Worm (Caenorhabditis elegans) whole organism, L4 larva: ENCODE measurements around the gene F11A10.5.
"Not testable (repeated sequence)": the region's sequence is repeated elsewhere in the genome, so short reads cannot be mapped to it uniquely, and the experiment has no call there.

ENCODE experiments used
- F49E8.2 ChIP-seq: sonication (generic microtip); optimal IDR thresholded peaks from 2 replicates; lab custom pipeline; 2016; ENCODE audit warnings: missing compliant biosample characterization, mild to moderate bottlenecking, missing genetic modification characterization, borderline replicate concordance
- R02D3.7 ChIP-seq: fragments of 150-350 bp; sonication (generic microtip); optimal IDR thresholded peaks from 3 replicates; lab custom pipeline; 2014; ENCODE audit warnings: missing biosample characterization, missing genetic modification characterization
- attf-4 ChIP-seq: sonication (generic microtip); optimal IDR thresholded peaks from 3 replicates; lab custom pipeline; 2017; ENCODE audit warnings: missing biosample characterization, missing genetic modification characterization
- ceh-62 ChIP-seq: sonication (generic microtip); optimal IDR thresholded peaks from 2 replicates; lab custom pipeline; 2017; ENCODE audit warnings: missing biosample characterization, missing genetic modification characterization
- ces-1 ChIP-seq: fragments of 150-350 bp; sonication (generic microtip); optimal IDR thresholded peaks from 4 replicates; lab custom pipeline; 2014; ENCODE audit warnings: missing biosample characterization, missing genetic modification reagents, missing genetic modification characterization
- daf-19 ChIP-seq: fragments of 200-800 bp; sonication (Bioruptor generic); conservative IDR thresholded peaks from 2 replicates; pipeline ENCODE4 v1.3.6; 2022; ENCODE audit warnings: missing genetic modification characterization, missing compliant biosample characterization
- duxl-1 ChIP-seq: sonication (generic microtip); optimal IDR thresholded peaks from 2 replicates; lab custom pipeline; 2016; ENCODE audit warnings: mild to moderate bottlenecking, missing genetic modification characterization, moderate library complexity, missing compliant biosample characterization; ENCODE audit not compliant: poor library complexity
- dve-1 ChIP-seq: sonication (generic microtip); optimal IDR thresholded peaks from 2 replicates; lab custom pipeline; 2017; ENCODE audit warnings: antibody characterized with exemption, mild to moderate bottlenecking, missing genetic modification characterization, missing compliant biosample characterization; ENCODE audit not compliant: insufficient read depth
- egl-43 ChIP-seq: fragments of 200-800 bp; sonication (Bioruptor generic); IDR thresholded peaks from 2 replicates; pipeline ENCODE4 v1.3.6; 2022; ENCODE audit warnings: missing genetic modification reagents, missing genetic modification characterization, missing compliant biosample characterization
- hlh-30 ChIP-seq: sonication (generic microtip); optimal IDR thresholded peaks from 2 replicates; lab custom pipeline; 2017; ENCODE audit warnings: antibody characterized with exemption, mild to moderate bottlenecking, missing genetic modification characterization, missing compliant biosample characterization; ENCODE audit not compliant: insufficient read depth
- lin-1 ChIP-seq: fragments of 200-800 bp; sonication (Bioruptor generic); IDR thresholded peaks from 2 replicates; pipeline ENCODE4 v1.3.6; 2022; ENCODE audit warnings: missing genetic modification reagents, missing genetic modification characterization, missing compliant biosample characterization
- lin-13 ChIP-seq: fragments of 150-350 bp; optimal IDR thresholded peaks from 2 replicates; lab custom pipeline; 2014; ENCODE audit warnings: missing biosample characterization, missing genetic modification reagents, missing genetic modification characterization
- lin-38 ChIP-seq: fragments of 200-800 bp; sonication (Bioruptor generic); IDR thresholded peaks from 2 replicates; pipeline ENCODE4 v1.3.6; 2022; ENCODE audit warnings: missing genetic modification reagents, missing genetic modification characterization, missing compliant biosample characterization
- lsy-2 ChIP-seq, 2 experiments: fragments of 150-350 bp in 1 of 2; sonication (generic microtip) in 1 of 2; optimal IDR thresholded peaks; 2 replicates each; lab custom pipeline; 2014 to 2017; ENCODE audit warnings: missing biosample characterization in 2 of 2, missing genetic modification characterization in 2 of 2
- mes-2 ChIP-seq: sonication (generic microtip); optimal IDR thresholded peaks from 2 replicates; lab custom pipeline; 2016; ENCODE audit warnings: missing genotype, mild to moderate bottlenecking, missing genetic modification characterization, missing compliant biosample characterization; ENCODE audit not compliant: poor library complexity, severe bottlenecking
- mxl-3 ChIP-seq: fragments of 200-800 bp; sonication (Bioruptor generic); optimal IDR thresholded peaks from 2 replicates; lab custom pipeline; 2018; ENCODE audit warnings: mild to moderate bottlenecking, missing genetic modification characterization, missing compliant biosample characterization
- nhr-237 ChIP-seq: sonication (generic microtip); optimal IDR thresholded peaks from 2 replicates; lab custom pipeline; 2017; ENCODE audit warnings: missing biosample characterization, missing genetic modification characterization
- nhr-28 ChIP-seq: fragments of 150-350 bp; optimal IDR thresholded peaks from 2 replicates; lab custom pipeline; 2014; ENCODE audit warnings: missing biosample characterization, missing genetic modification characterization
- set-16 ChIP-seq: fragments of 200-800 bp; sonication (Bioruptor generic); IDR thresholded peaks from 2 replicates; pipeline ENCODE4 v1.3.6; 2022; ENCODE audit warnings: missing genetic modification reagents, missing genetic modification characterization, missing compliant biosample characterization
- snpc-4 ChIP-seq: fragments of 150-350 bp; optimal IDR thresholded peaks from 2 replicates; lab custom pipeline; 2014; ENCODE audit warnings: missing biosample characterization, missing genetic modification characterization
- spr-1 ChIP-seq: sonication (generic microtip); optimal IDR thresholded peaks from 2 replicates; lab custom pipeline; 2016; ENCODE audit warnings: mild to moderate bottlenecking, missing genetic modification characterization, missing compliant biosample characterization
- unc-62 ChIP-seq, 3 experiments: fragments of 150-350 bp in 1 of 3; sonication (generic microtip); optimal IDR thresholded peaks in 2 of 3; peaks in 1 of 3; 1 replicate in 1 of 3; 2 replicates in 2 of 3; lab custom pipeline; 2014 to 2017; ENCODE audit warnings: missing biosample characterization in 3 of 3, missing genetic modification characterization in 3 of 3, missing genetic modification reagents in 3 of 3, missing genotype in 1 of 3
- zip-11 ChIP-seq: fragments of 200-800 bp; sonication (Bioruptor generic); IDR thresholded peaks from 2 replicates; pipeline ENCODE4 v1.3.6; 2022; ENCODE audit warnings: missing genetic modification characterization, missing compliant biosample characterization
- ztf-11 ChIP-seq: fragments of 150-350 bp; optimal IDR thresholded peaks from 2 replicates; lab custom pipeline; 2014; ENCODE audit warnings: missing biosample characterization, missing genetic modification characterization

F11A10.5 gene

ce11 chrIV:12138093-12138492, 44.2 kb downstream of the F11A10.5 start, which contains the start of gene B0001.4:
TSS of gene B0001.4 (minus strand) at chrIV:12138193.
- not testable (repeated sequence) for TF ChIP-seq spr-1 (tag; lab: Kevin White, UChicago); snpc-4 (tag; lab: Kevin White, UChicago); unc-62 (GFP tag; optimal IDR thresholded peaks at IDR 0.05 in 1 of 2; lab: Kevin White, UChicago); unc-62 (tag; optimal IDR thresholded peaks at IDR 0.05; lab: Kevin White, UChicago)

ce11 chrIV:12140959-12141358, 47.0 kb downstream of the F11A10.5 start, which contains the start of gene B0001.8:
TSS of gene B0001.8 (minus strand) at chrIV:12141059.
- peak in 1 of 2 experiments; percentile 50 for TF ChIP-seq unc-62 (GFP tag; optimal IDR thresholded peaks at IDR 0.05 in 1 of 2; lab: Kevin White, UChicago)
- no peak for TF ChIP-seq unc-62 (tag; optimal IDR thresholded peaks at IDR 0.05; lab: Kevin White, UChicago)
- TF ChIP-seq attf-4 (tag; lab: Kevin White, UChicago), result no peak
- TF ChIP-seq, all 104 proteins: peak for 1

ce11 chrIV:12143231-12143630, 49.3 kb downstream of the F11A10.5 start, which contains the start of gene B0001.5:
TSS of gene B0001.5 (minus strand) at chrIV:12143331.
- TF ChIP-seq egl-43 (GFP tag; lab: Robert Waterston, UW) (no peak), F49E8.2 (no peak), ztf-11 (tag; lab: Kevin White, UChicago) (no peak), lin-38 (GFP tag; lab: Robert Waterston, UW) (no peak), ces-1 (GFP tag; lab: Kevin White, UChicago) (no peak), lin-13 (no peak), zip-11 (GFP tag; lab: Robert Waterston, UW) (no peak), lin-1 (GFP tag; lab: Robert Waterston, UW) (no peak), nhr-28 (tag; lab: Kevin White, UChicago) (no peak), daf-19 (GFP tag; lab: Robert Waterston, UW) (no peak), ceh-62 (tag; lab: Kevin White, UChicago) (no peak), duxl-1 (tag; lab: Kevin White, UChicago) (no peak), R02D3.7 (no peak), set-16 (GFP tag; lab: Robert Waterston, UW) (no peak), dve-1 (tag; lab: Kevin White, UChicago) (no peak), mxl-3 (GFP tag; lab: Kevin White, UChicago) (no peak)
- TF ChIP-seq, all 104 proteins: peak for 0

- peak; percentile 51 for TF ChIP-seq nhr-28 (tag; lab: Kevin White, UChicago)
- TF ChIP-seq lsy-2 (tag; optimal IDR thresholded peaks at IDR 0.05; lab: Kevin White, UChicago), result peak in 1 of 2 experiments; percentile 37
- TF ChIP-seq nhr-237, result no peak
- TF ChIP-seq daf-19 (GFP tag; lab: Robert Waterston, UW), result no peak
- TF ChIP-seq mes-2 (tag; lab: Kevin White, UChicago), result peak; percentile 53
- TF ChIP-seq hlh-30 (tag; lab: Kevin White, UChicago), result peak; percentile 24
These were observed 51.8 kb downstream of the F11A10.5 start, which contains the start of gene B0001.3 for ce11 chrIV:12145681-12146080. TSS of gene B0001.3 (minus strand) at chrIV:12145735.
